Fruit fly (Drosophila melanogaster): ENCODE measurements around the gene CG16711.

Gene CG16711

DNA sequence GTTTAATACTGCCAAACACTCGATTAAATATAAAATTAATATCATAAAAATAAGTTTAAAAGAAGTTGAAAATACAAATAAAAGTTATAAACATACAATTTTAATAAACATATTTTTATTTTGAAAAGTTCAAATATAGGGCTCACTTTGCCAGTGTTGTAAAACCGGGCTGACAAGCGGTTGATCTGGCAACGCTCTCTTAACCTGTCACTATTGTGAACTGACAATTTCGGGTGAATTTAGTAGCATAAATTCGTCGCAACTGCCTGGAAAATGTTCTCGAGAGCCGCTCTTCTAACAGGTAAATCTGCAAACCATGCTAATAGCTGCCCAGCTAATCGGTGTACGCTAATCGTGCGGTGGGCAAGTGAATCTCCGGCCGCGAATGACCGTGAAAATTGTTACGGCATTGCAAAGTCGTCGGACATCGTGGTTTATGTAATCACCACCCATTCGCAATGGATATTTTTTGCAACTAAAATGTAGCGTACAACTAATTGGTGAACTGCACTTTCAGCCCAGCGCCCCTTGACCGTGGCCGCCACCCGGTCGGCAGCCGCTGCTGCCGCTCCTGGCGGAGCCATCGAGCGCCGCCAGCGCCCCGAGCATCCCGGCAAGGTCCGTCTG lies 25.8 kb downstream of the CG16711 start, which contains the start of gene ATPsynB (continued):
- TF ChIP-seq CG11085 (GFP tag; IDR thresholded peaks at IDR 0.05) = no peak
- TF ChIP-seq ap (GFP tag; IDR thresholded peaks at IDR 0.05) = no peak
- TF ChIP-seq nmo (GFP tag; optimal IDR thresholded peaks at IDR 0.05) = peak; percentile 50
- TF ChIP-seq CG9727 (GFP tag; optimal IDR thresholded peaks at IDR 0.05) = no peak
- TF ChIP-seq Fer2 (tag; optimal IDR thresholded peaks at IDR 0.05) = peak; percentile 3
- peak; percentile 98 for TF ChIP-seq CG10267 (tag; optimal IDR thresholded peaks at IDR 0.05)
- TF ChIP-seq E2f1 (GFP tag; IDR thresholded peaks at IDR 0.05) = no peak
- TF ChIP-seq CG30020 (tag; optimal IDR thresholded peaks at IDR 0.05) = no peak
- no peak for TF ChIP-seq cas (GFP tag; IDR thresholded peaks at IDR 0.05)
- TF ChIP-seq CG15601 (tag; optimal IDR thresholded peaks at IDR 0.05) = no peak
- no peak for TF ChIP-seq gcm (GFP tag; optimal IDR thresholded peaks at IDR 0.05)
- no peak for TF ChIP-seq CG5180 (GFP tag; optimal IDR thresholded peaks at IDR 0.05)
- no peak for TF ChIP-seq CG16815 (GFP tag; optimal IDR thresholded peaks at IDR 0.05)
- TF ChIP-seq CG12744 (GFP tag; optimal IDR thresholded peaks at IDR 0.05) = no peak
- TF ChIP-seq CG9609 (GFP tag; optimal IDR thresholded peaks at IDR 0.05) = no peak
- no peak for TF ChIP-seq CG32767 (GFP tag; IDR thresholded peaks at IDR 0.05)
- no peak for TF ChIP-seq Dip2 (GFP tag; IDR thresholded peaks at IDR 0.05)
- TF ChIP-seq CG3847 (GFP tag; IDR thresholded peaks at IDR 0.05) = peak; percentile 87
- no peak for TF ChIP-seq Hr51 (GFP tag; optimal IDR thresholded peaks at IDR 0.05)
- peak; percentile 46; the same call in 1 of the 2 replicates for TF ChIP-seq Bgb (GFP tag; IDR thresholded peaks at IDR 0.05; ENCODE audit: partially characterized antibody)
- TF ChIP-seq CG2120 (GFP tag; optimal IDR thresholded peaks at IDR 0.05) = peak; percentile 47
- no peak for TF ChIP-seq p53 (GFP tag; optimal IDR thresholded peaks at IDR 0.05)
- TF ChIP-seq CG17912 (GFP tag; optimal IDR thresholded peaks at IDR 0.05) = peak; percentile 53
- no peak for TF ChIP-seq C15 (GFP tag; IDR thresholded peaks at IDR 0.05)
- no peak for TF ChIP-seq Eip74EF (GFP tag; optimal IDR thresholded peaks at IDR 0.05)
- TF ChIP-seq NC2β (GFP tag; optimal IDR thresholded peaks at IDR 0.05) = peak; percentile 17
- no peak for TF ChIP-seq B-H1 (GFP tag; IDR thresholded peaks at IDR 0.05)
- TF ChIP-seq nerfin-2 (GFP tag; IDR thresholded peaks at IDR 0.05; ENCODE audit: partially characterized antibody) = no peak
- no peak for TF ChIP-seq CG12769 (tag; optimal IDR thresholded peaks at IDR 0.05)
- TF ChIP-seq dan (GFP tag; IDR thresholded peaks at IDR 0.05) = no peak
- no peak for TF ChIP-seq CG4328 (GFP tag; optimal IDR thresholded peaks at IDR 0.05)
- TF ChIP-seq CG6765 (GFP tag; optimal IDR thresholded peaks at IDR 0.05) = no peak
- no peak for TF ChIP-seq CG11695 (GFP tag; IDR thresholded peaks at IDR 0.05)
- peak; percentile 5 for TF ChIP-seq chn (GFP tag; optimal IDR thresholded peaks at IDR 0.05)
- no peak for TF ChIP-seq CG8290 (GFP tag; optimal IDR thresholded peaks at IDR 0.05)
- TF ChIP-seq CG8290 (tag; optimal IDR thresholded peaks at IDR 0.05) = no peak
- TF ChIP-seq CG12071 (GFP tag; optimal IDR thresholded peaks at IDR 0.05) = no peak
- TF ChIP-seq jumu (GFP tag; optimal IDR thresholded peaks at IDR 0.05) = no peak
- TF ChIP-seq Dll (GFP tag; IDR thresholded peaks at IDR 0.05; ENCODE audit: partially characterized antibody) = 0 out of 4 replicates have a peak, but pooled peaks have one; percentile 11
- no peak for TF ChIP-seq CG14667 (GFP tag; IDR thresholded peaks at IDR 0.05)
- peak; percentile 98 for TF ChIP-seq E2f2 (GFP tag; IDR thresholded peaks at IDR 0.05)
- no peak for TF ChIP-seq Deaf1 (tag; optimal IDR thresholded peaks at IDR 0.05)
- TF ChIP-seq Ssrp (tag; optimal IDR thresholded peaks at IDR 0.05) = no peak
- TF ChIP-seq CG9797 (GFP tag; optimal IDR thresholded peaks at IDR 0.05) = peak; percentile 39
- TF ChIP-seq disco-r (GFP tag; optimal IDR thresholded peaks at IDR 0.05) = no peak
- TF ChIP-seq danr (GFP tag; IDR thresholded peaks at IDR 0.05) = no peak
- no peak for TF ChIP-seq CG9817 (tag; optimal IDR thresholded peaks at IDR 0.05)
- no peak for TF ChIP-seq CG8281 (tag; optimal IDR thresholded peaks at IDR 0.05)
- TF ChIP-seq CG9215 (GFP tag; IDR thresholded peaks at IDR 0.05) = no peak
- TF ChIP-seq jing (GFP tag; optimal IDR thresholded peaks at IDR 0.05) = no peak
- TF ChIP-seq kay (GFP tag; optimal IDR thresholded peaks at IDR 0.05) = no peak

All from whole organism, embryonic.